Worm (Caenorhabditis elegans) whole organism, late embryonic: ENCODE data around the gene C49F5.8.

ENCODE experiments used
- C38D4.7 ChIP-seq: fragments of 200-800 bp; sonication (Bioruptor generic); optimal IDR thresholded peaks from 2 replicates; lab custom pipeline; 2018; ENCODE audit warnings: mild to moderate bottlenecking, missing genetic modification characterization, moderate library complexity, missing compliant biosample characterization
- K09A11.1 ChIP-seq: sonication (generic microtip); optimal IDR thresholded peaks from 2 replicates; lab custom pipeline; 2017; ENCODE audit warnings: antibody characterized with exemption, mild to moderate bottlenecking, missing genetic modification characterization, missing compliant biosample characterization; ENCODE audit not compliant: insufficient read depth
- ama-1 ChIP-seq: fragments of 150-350 bp; optimal IDR thresholded peaks from 2 replicates; lab custom pipeline; 2014
- ceh-14 ChIP-seq: sonication (generic microtip); optimal IDR thresholded peaks from 2 replicates; lab custom pipeline; 2016; ENCODE audit warnings: missing genotype, missing genetic modification characterization, missing compliant biosample characterization
- ceh-2 ChIP-seq: sonication (generic microtip); optimal IDR thresholded peaks from 2 replicates; lab custom pipeline; 2016; ENCODE audit warnings: missing genotype, missing genetic modification characterization, missing compliant biosample characterization
- ceh-31 ChIP-seq: sonication (generic microtip); optimal IDR thresholded peaks from 2 replicates; lab custom pipeline; 2016; ENCODE audit warnings: missing genetic modification characterization, missing compliant biosample characterization
- ceh-34 ChIP-seq: sonication (generic microtip); optimal IDR thresholded peaks from 2 replicates; lab custom pipeline; 2016; ENCODE audit warnings: mild to moderate bottlenecking, missing genetic modification characterization, missing compliant biosample characterization
- ceh-6 ChIP-seq: fragments of 200-800 bp; sonication (Bioruptor generic); optimal IDR thresholded peaks from 2 replicates; lab custom pipeline; 2018; ENCODE audit warnings: mild to moderate bottlenecking, missing genetic modification characterization, missing compliant biosample characterization
- ceh-9 ChIP-seq: sonication (generic microtip); optimal IDR thresholded peaks from 2 replicates; lab custom pipeline; 2016; ENCODE audit warnings: mild to moderate bottlenecking, missing genetic modification characterization, inconsistent platforms, missing compliant biosample characterization
- dmd-4 ChIP-seq: sonication (generic microtip); optimal IDR thresholded peaks from 2 replicates; lab custom pipeline; 2016; ENCODE audit warnings: borderline replicate concordance, missing genetic modification characterization, missing compliant biosample characterization
- elt-4 ChIP-seq: sonication (generic microtip); optimal IDR thresholded peaks from 2 replicates; lab custom pipeline; 2016; ENCODE audit warnings: missing genetic modification characterization, missing compliant biosample characterization
- ets-4 ChIP-seq: sonication (generic microtip); optimal IDR thresholded peaks from 2 replicates; lab custom pipeline; 2016; ENCODE audit warnings: missing genetic modification characterization, missing compliant biosample characterization
- gmeb-2 ChIP-seq: sonication (generic microtip); optimal IDR thresholded peaks from 2 replicates; lab custom pipeline; 2016; ENCODE audit warnings: missing genetic modification characterization, inconsistent platforms, missing compliant biosample characterization
- lim-6 ChIP-seq: sonication (generic microtip); optimal IDR thresholded peaks from 2 replicates; lab custom pipeline; 2016; ENCODE audit warnings: missing genetic modification characterization, missing compliant biosample characterization
- lin-11 ChIP-seq: fragments of 200-800 bp; sonication (Bioruptor generic); optimal IDR thresholded peaks from 2 replicates; lab custom pipeline; 2018; ENCODE audit warnings: mild to moderate bottlenecking, missing genetic modification characterization, missing compliant biosample characterization
- nhr-232 ChIP-seq: sonication (generic microtip); optimal IDR thresholded peaks from 2 replicates; lab custom pipeline; 2016; ENCODE audit warnings: missing genetic modification characterization, missing compliant biosample characterization
- pax-1 ChIP-seq: fragments of 150-350 bp; optimal IDR thresholded peaks from 2 replicates; lab custom pipeline; 2014; ENCODE audit warnings: missing biosample characterization, missing genetic modification characterization
- pqm-1 ChIP-seq: sonication (generic microtip); optimal IDR thresholded peaks from 2 replicates; lab custom pipeline; 2016; ENCODE audit warnings: missing genetic modification characterization, missing compliant biosample characterization
- ref-2 ChIP-seq: sonication (generic microtip); optimal IDR thresholded peaks from 2 replicates; lab custom pipeline; 2016; ENCODE audit warnings: missing genetic modification characterization, missing compliant biosample characterization
- tbx-2 ChIP-seq: sonication (generic microtip); optimal IDR thresholded peaks from 2 replicates; lab custom pipeline; 2016; ENCODE audit warnings: missing genetic modification characterization, missing compliant biosample characterization
- ttx-3 ChIP-seq: sonication (generic microtip); optimal IDR thresholded peaks from 2 replicates; lab custom pipeline; 2016; ENCODE audit warnings: missing genetic modification reagents, missing genetic modification characterization, missing compliant biosample characterization
- unc-3 ChIP-seq, 2 experiments: fragments of 200-800 bp in 1 of 2; sonication (Bioruptor generic) in 1 of 2; sonication (generic microtip) in 1 of 2; conservative IDR thresholded peaks in 1 of 2; optimal IDR thresholded peaks in 1 of 2; 2 replicates each; pipeline versions ENCODE4 v1.3.6 to Lab custom; 2016 to 2022; ENCODE audit warnings: missing compliant biosample characterization in 2 of 2, missing genetic modification characterization in 2 of 2, missing genetic modification reagents in 1 of 2
- zip-5 ChIP-seq: sonication (generic microtip); optimal IDR thresholded peaks from 2 replicates; lab custom pipeline; 2016; ENCODE audit warnings: missing genetic modification characterization, missing compliant biosample characterization
- ztf-16 ChIP-seq: sonication (generic microtip); optimal IDR thresholded peaks from 2 replicates; lab custom pipeline; 2017; ENCODE audit warnings: missing genetic modification characterization, missing compliant biosample characterization

Gene C49F5.8

ce11 chrX:12004925-12005324 is 45.0 kb downstream of the C49F5.8 start:
- TF ChIP-seq dmd-4 (tag; lab: Kevin White, UChicago) (no peak), ttx-3 (no peak), ama-1 (no peak), ceh-9 (tag; lab: Kevin White, UChicago) (no peak), lin-11 (tag; lab: Kevin White, UChicago) (no peak), lim-6 (tag; lab: Kevin White, UChicago) (no peak), C38D4.7 (no peak), K09A11.1 (tag; lab: Kevin White, UChicago) (no peak), elt-4 (tag; lab: Kevin White, UChicago) (no peak), ceh-6 (no peak)
- TF ChIP-seq, all 69 proteins: peak for 0

- peak; percentile 39 for TF ChIP-seq pax-1 (tag; lab: Kevin White, UChicago)
- TF ChIP-seq tbx-2 (tag; lab: Kevin White, UChicago) = no peak
- TF ChIP-seq, all 69 proteins: peak for 1
Measured at ce11 chrX:12005499-12005959, 45.6 kb downstream of the C49F5.8 start, which contains the start of gene sma-5. TSS of gene sma-5 (minus strand) at chrX:12005549.

ce11 chrX:12006470-12006869 is 46.5 kb downstream of the C49F5.8 start:
- TF ChIP-seq unc-3 (GFP tag; conservative IDR thresholded peaks at IDR 0.05; lab: Robert Waterston, UW) (no peak), unc-3 (tag; optimal IDR thresholded peaks at IDR 0.05; lab: Kevin White, UChicago) (no peak), ceh-34 (tag; lab: Kevin White, UChicago) (no peak), nhr-232 (tag; lab: Kevin White, UChicago) (no peak), gmeb-2 (no peak), ceh-14 (no peak), zip-5 (tag; lab: Kevin White, UChicago) (no peak), ceh-31 (tag; lab: Kevin White, UChicago) (no peak), K09A11.1 (tag; lab: Kevin White, UChicago) (no peak), ets-4 (no peak), ceh-2 (no peak), pqm-1 (no peak), ztf-16 (no peak)

- TF ChIP-seq K09A11.1 (tag; lab: Kevin White, UChicago) = no peak
- TF ChIP-seq ref-2 (tag; lab: Kevin White, UChicago) = peak; percentile 53
Measured at ce11 chrX:12007905-12008466, 48.0 kb downstream of the C49F5.8 start.
